Fruit fly (Drosophila melanogaster) whole organism, wandering third instar larva: ENCODE results near the gene SP555.

Source experiments
- Hr78 ChIP-seq: fragments of >200 bp; optimal IDR thresholded peaks from 2 replicates; lab custom pipeline; 2017; ENCODE audit warnings: missing biosample characterization, missing genetic modification characterization
- Myc ChIP-seq: fragments of >200 bp; optimal IDR thresholded peaks from 2 replicates; lab custom pipeline; 2017
- Sp1 ChIP-seq: fragments of 200-800 bp; sonication (Bioruptor generic); optimal IDR thresholded peaks from 3 replicates; lab custom pipeline; 2019; ENCODE audit warnings: missing biosample characterization, mild to moderate bottlenecking, missing genetic modification characterization, moderate library complexity
- jim ChIP-seq: fragments of 175-275, 200-325 bp; sonication (Bioruptor generic); optimal IDR thresholded peaks from 2 replicates; lab custom pipeline; 2016; ENCODE audit warnings: missing biosample characterization, mild to moderate bottlenecking, missing genetic modification characterization
- pan ChIP-seq: fragments of >200 bp; optimal IDR thresholded peaks from 2 replicates; lab custom pipeline; 2017
- psq ChIP-seq: fragments of 200-800 bp; sonication (Bioruptor generic); optimal IDR thresholded peaks from 3 replicates; lab custom pipeline; 2017; ENCODE audit warnings: missing biosample characterization, mild to moderate bottlenecking, missing genetic modification characterization, moderate library complexity

dm6 chr2L:5044361-5044891, 6.9 kb downstream of the SP555 start, which contains the start of gene CG31650:
- TF ChIP-seq psq (GFP tag; lab: Kevin White, UChicago) (no peak), jim (GFP tag; lab: Kevin White, UChicago) (no peak), Hr78 (GFP tag; lab: Kevin White, UChicago) (no peak), Myc (lab: Kevin White, UChicago) (no peak), Sp1 (GFP tag; lab: Kevin White, UChicago) (no peak), pan (lab: Kevin White, UChicago) (no peak)
